Worm (Caenorhabditis elegans) whole organism, L4 larva: Measurements from ENCODE around the gene lonp-2.

Source experiments
- ama-1 ChIP-seq: fragments of 150-350 bp; optimal IDR thresholded peaks from 2 replicates; lab custom pipeline; 2014; ENCODE audit warnings: inconsistent platforms, mixed read lengths
- ceh-20 ChIP-seq: fragments of 200-800 bp; sonication (Bioruptor generic); IDR thresholded peaks from 2 replicates; pipeline ENCODE4 v1.3.6; 2022; ENCODE audit warnings: missing genetic modification reagents, missing genetic modification characterization, missing compliant biosample characterization
- ceh-44 ChIP-seq: fragments of 200-800 bp; sonication (Bioruptor generic); IDR thresholded peaks from 2 replicates; pipeline ENCODE4 v1.3.6; 2022; ENCODE audit warnings: missing genetic modification reagents, missing genetic modification characterization, missing compliant biosample characterization
- ceh-62 ChIP-seq: sonication (generic microtip); optimal IDR thresholded peaks from 2 replicates; lab custom pipeline; 2017; ENCODE audit warnings: missing biosample characterization, missing genetic modification characterization
- fos-1 ChIP-seq: fragments of 150-350 bp; optimal IDR thresholded peaks from 2 replicates; lab custom pipeline; 2014; ENCODE audit warnings: missing biosample characterization, missing genetic modification characterization
- hlh-11 ChIP-seq: fragments of 200-800 bp; sonication (Bioruptor generic); optimal IDR thresholded peaks from 2 replicates; lab custom pipeline; 2018; ENCODE audit warnings: mild to moderate bottlenecking, missing genetic modification characterization, missing compliant biosample characterization
- lin-39 ChIP-seq: fragments of 150-350 bp; optimal IDR thresholded peaks from 2 replicates; lab custom pipeline; 2014; ENCODE audit warnings: missing biosample characterization, missing genetic modification reagents, missing genetic modification characterization
- nhr-11 ChIP-seq: fragments of 150-350 bp; optimal IDR thresholded peaks from 2 replicates; lab custom pipeline; 2014; ENCODE audit warnings: missing biosample characterization, missing genetic modification characterization
- snpc-4 ChIP-seq: fragments of 150-350 bp; optimal IDR thresholded peaks from 2 replicates; lab custom pipeline; 2014; ENCODE audit warnings: missing biosample characterization, missing genetic modification characterization
- unc-39 ChIP-seq: sonication (generic microtip); optimal IDR thresholded peaks from 2 replicates; lab custom pipeline; 2017; ENCODE audit warnings: missing biosample characterization, missing genetic modification characterization
- zip-11 ChIP-seq: fragments of 200-800 bp; sonication (Bioruptor generic); IDR thresholded peaks from 2 replicates; pipeline ENCODE4 v1.3.6; 2022; ENCODE audit warnings: missing genetic modification characterization, missing compliant biosample characterization

DNA sequence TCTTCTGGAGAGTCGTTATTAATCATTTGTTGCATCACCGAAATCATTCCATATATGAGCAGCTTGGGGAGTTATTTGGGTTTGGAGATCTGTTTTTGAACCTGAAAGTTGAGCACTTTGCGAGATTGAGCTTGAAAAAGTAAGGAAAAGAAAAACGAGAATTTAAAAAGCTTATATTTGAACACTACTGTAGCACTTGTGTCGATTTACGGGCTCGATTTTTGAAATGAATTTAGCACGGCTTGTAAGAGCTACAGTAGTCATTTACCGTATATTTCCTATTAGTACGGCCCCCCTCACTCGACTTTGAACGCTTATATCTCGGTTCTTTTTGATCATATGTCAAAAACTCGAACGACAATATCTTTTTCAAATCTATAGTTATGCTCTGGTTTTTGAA, 23.4 kb upstream of the lonp-2 start, which contains the start of gene nob-1:
- TF ChIP-seq snpc-4 (tag; lab: Kevin White, UChicago) (no peak), nhr-11 (no peak), ceh-20 (GFP tag; lab: Robert Waterston, UW) (no peak), ceh-44 (GFP tag; lab: Robert Waterston, UW) (no peak), hlh-11 (tag; lab: Kevin White, UChicago) (no peak), lin-39 (tag; lab: Kevin White, UChicago) (no peak), zip-11 (GFP tag; lab: Robert Waterston, UW) (no peak), unc-39 (tag; lab: Kevin White, UChicago) (no peak), ceh-62 (no peak), fos-1 (tag; lab: Kevin White, UChicago) (no peak), ama-1 (lab: Kevin White, UChicago) (no peak)
